Worm (Caenorhabditis elegans): ENCODE measurements around the gene R04A9.7.

Gene R04A9.7

ce11 chrX:410073-410572 is 15.4 kb upstream of the R04A9.7 start:
- TF ChIP-seq unc-120 (tag; optimal IDR thresholded peaks at IDR 0.05; ENCODE audit: poor library complexity, severe bottlenecking) (peak; percentile 87), mab-5 (tag; optimal IDR thresholded peaks at IDR 0.05) (peak; percentile 38), sptf-1 (tag; optimal IDR thresholded peaks at IDR 0.05) (peak; percentile 93), ztf-11 (tag; optimal IDR thresholded peaks at IDR 0.05) (peak; percentile 74), unc-62 (GFP tag; optimal IDR thresholded peaks at IDR 0.05) (peak; percentile 57), snpc-4 (tag; optimal IDR thresholded peaks at IDR 0.05) (no peak), ceh-39 (tag; optimal IDR thresholded peaks at IDR 0.05) (peak; percentile 4), cnd-1 (tag; optimal IDR thresholded peaks at IDR 0.05) (peak; percentile 87), blmp-1 (tag; optimal IDR thresholded peaks at IDR 0.05) (no peak), lin-13 (tag; optimal IDR thresholded peaks at IDR 0.05) (peak; percentile 40), ceh-43 (GFP tag; optimal IDR thresholded peaks at IDR 0.05) (peak; percentile 80), zip-8 (tag; optimal IDR thresholded peaks at IDR 0.05) (no peak), tbx-8 (GFP tag; optimal IDR thresholded peaks at IDR 0.05) (peak; percentile 75), nhr-2 (tag; optimal IDR thresholded peaks at IDR 0.05) (peak; percentile 24), drap-1 (GFP tag; optimal IDR thresholded peaks at IDR 0.05) (peak; percentile 94), nhr-237 (tag; optimal IDR thresholded peaks at IDR 0.05) (peak; percentile 88), nhr-76 (tag; optimal IDR thresholded peaks at IDR 0.05) (peak; percentile 41), unc-39 (tag; optimal IDR thresholded peaks at IDR 0.05) (peak; percentile 75), hlh-1 (tag; optimal IDR thresholded peaks at IDR 0.05) (peak; percentile 24), nhr-28 (tag; optimal IDR thresholded peaks at IDR 0.05) (peak; percentile 58), lsy-2 (tag; optimal IDR thresholded peaks at IDR 0.05) (peak; percentile 39), ham-2 (GFP tag; optimal IDR thresholded peaks at IDR 0.05) (peak; percentile 95), flh-1 (GFP tag; optimal IDR thresholded peaks at IDR 0.05) (peak; percentile 73), sem-2 (GFP tag; optimal IDR thresholded peaks at IDR 0.05) (peak; percentile 84), ces-1 (GFP tag; optimal IDR thresholded peaks at IDR 0.05) (peak; percentile 88), M03D4.4 (tag; optimal IDR thresholded peaks at IDR 0.05) (peak; percentile 90), elt-1 (tag; optimal IDR thresholded peaks at IDR 0.05; ENCODE audit: borderline replicate concordance, insufficient read depth) (no peak), elt-3 (tag; optimal IDR thresholded peaks at IDR 0.05) (peak; percentile 9), bed-3 (GFP tag; optimal IDR thresholded peaks at IDR 0.05) (peak; percentile 75), mls-2 (tag; optimal IDR thresholded peaks at IDR 0.05) (peak; percentile 96), ceh-83 (GFP tag; optimal IDR thresholded peaks at IDR 0.05) (peak; percentile 91), nhr-12 (tag; optimal IDR thresholded peaks at IDR 0.05) (no peak), pha-4 (tag; optimal IDR thresholded peaks at IDR 0.05) (peak; percentile 77), lin-32 (GFP tag; optimal IDR thresholded peaks at IDR 0.05) (peak; percentile 85), mep-1 (tag; optimal IDR thresholded peaks at IDR 0.05) (peak; percentile 86)

- TF ChIP-seq pha-4 (tag; optimal IDR thresholded peaks at IDR 0.05) (no peak), unc-39 (tag; optimal IDR thresholded peaks at IDR 0.05) (no peak), ham-2 (GFP tag; optimal IDR thresholded peaks at IDR 0.05) (no peak), nhr-28 (tag; optimal IDR thresholded peaks at IDR 0.05) (no peak), zip-8 (tag; optimal IDR thresholded peaks at IDR 0.05) (no peak), mls-2 (tag; optimal IDR thresholded peaks at IDR 0.05) (no peak), lin-13 (tag; optimal IDR thresholded peaks at IDR 0.05) (no peak), ztf-11 (tag; optimal IDR thresholded peaks at IDR 0.05) (no peak), lsy-2 (tag; optimal IDR thresholded peaks at IDR 0.05) (no peak)
These were observed 9.9 kb upstream of the R04A9.7 start, which contains the start of gene R04A9.1 for ce11 chrX:404597-404996. R04A9.1 (plus strand) TSS chrX:404897.

DNA sequence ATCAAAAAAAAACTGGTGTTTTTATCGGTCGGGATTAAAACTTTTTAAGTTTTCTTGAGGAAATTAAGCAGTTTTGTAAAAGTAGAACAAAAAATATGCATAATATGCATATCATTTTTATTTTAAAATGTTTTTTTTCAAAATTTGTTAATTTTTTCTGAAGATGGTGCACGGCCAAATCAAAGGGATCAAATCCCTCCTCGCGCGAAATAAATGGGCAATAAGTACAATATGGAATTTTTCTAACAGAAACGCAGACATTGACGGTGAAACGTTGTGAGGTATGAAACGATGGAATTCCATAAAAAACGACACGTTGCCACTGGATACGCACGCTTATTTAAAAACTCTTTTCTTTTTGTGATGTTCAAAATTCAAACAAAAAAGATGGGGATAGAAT is 8.3 kb upstream of the R04A9.7 start:
- TF ChIP-seq elt-1 (tag; optimal IDR thresholded peaks at IDR 0.05; ENCODE audit: borderline replicate concordance, insufficient read depth) = no peak
- no peak for TF ChIP-seq snpc-4 (tag; optimal IDR thresholded peaks at IDR 0.05)
- TF ChIP-seq ham-2 (GFP tag; optimal IDR thresholded peaks at IDR 0.05) = no peak
- TF ChIP-seq lin-13 (tag; optimal IDR thresholded peaks at IDR 0.05) = no peak
- no peak for TF ChIP-seq hlh-1 (tag; optimal IDR thresholded peaks at IDR 0.05)
- TF ChIP-seq mls-2 (tag; optimal IDR thresholded peaks at IDR 0.05) = no peak
- no peak for TF ChIP-seq nhr-28 (tag; optimal IDR thresholded peaks at IDR 0.05)
- TF ChIP-seq nhr-237 (tag; optimal IDR thresholded peaks at IDR 0.05) = no peak
- TF ChIP-seq zip-8 (tag; optimal IDR thresholded peaks at IDR 0.05) = no peak
- no peak for TF ChIP-seq M03D4.4 (tag; optimal IDR thresholded peaks at IDR 0.05)
- TF ChIP-seq lin-32 (GFP tag; optimal IDR thresholded peaks at IDR 0.05) = no peak
- TF ChIP-seq cnd-1 (tag; optimal IDR thresholded peaks at IDR 0.05) = no peak

All from whole organism, mixed stage, embryonic.